Fruit fly (Drosophila melanogaster): ENCODE data around the gene CG3726.

Gene CG3726

DNA sequence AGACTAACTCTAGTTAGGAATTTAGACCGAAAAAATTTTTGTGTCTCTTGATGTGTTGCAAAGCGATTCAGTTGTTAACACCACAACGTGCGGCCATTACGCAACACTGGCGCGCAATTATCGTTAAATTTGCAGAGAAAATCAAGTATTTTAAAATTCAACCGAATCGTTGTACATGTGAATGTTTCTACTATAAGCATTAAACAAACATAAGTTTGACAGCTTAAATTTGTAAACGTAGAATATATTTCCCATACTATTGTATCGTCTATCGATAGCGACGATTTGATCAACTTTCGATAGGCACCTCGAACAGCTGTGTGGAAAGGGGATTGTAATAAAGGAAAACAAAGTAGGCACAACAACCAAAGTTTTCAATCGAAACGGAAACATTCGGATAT is 37.4 kb upstream of the CG3726 start, which contains the start of the genes Usp30 and CG16721 (continued):
- TF ChIP-seq Hr39 (GFP tag; optimal IDR thresholded peaks at IDR 0.05) (peak; percentile 49), CG10631 (GFP tag; optimal IDR thresholded peaks at IDR 0.05) (peak; percentile 37), CG7368 (GFP tag; optimal IDR thresholded peaks at IDR 0.05) (peak; percentile 7), esn (GFP tag; optimal IDR thresholded peaks at IDR 0.05) (peak; percentile 69), eg (GFP tag; IDR thresholded peaks at IDR 0.05) (no peak), CG4318 (GFP tag; optimal IDR thresholded peaks at IDR 0.05) (no peak), CG6276 (GFP tag; optimal IDR thresholded peaks at IDR 0.05) (no peak), Hr4 (GFP tag; optimal IDR thresholded peaks at IDR 0.05) (peak; percentile 10), Met (GFP tag; optimal IDR thresholded peaks at IDR 0.05) (peak; percentile 57), CG3919 (GFP tag; optimal IDR thresholded peaks at IDR 0.05) (peak; percentile 51), fd85E (GFP tag; optimal IDR thresholded peaks at IDR 0.05) (peak; percentile 30), Smox (GFP tag; optimal IDR thresholded peaks at IDR 0.05) (no peak), CG6854 (GFP tag; optimal IDR thresholded peaks at IDR 0.05) (no peak), CG11294 (GFP tag; IDR thresholded peaks at IDR 0.05) (no peak)

DNA sequence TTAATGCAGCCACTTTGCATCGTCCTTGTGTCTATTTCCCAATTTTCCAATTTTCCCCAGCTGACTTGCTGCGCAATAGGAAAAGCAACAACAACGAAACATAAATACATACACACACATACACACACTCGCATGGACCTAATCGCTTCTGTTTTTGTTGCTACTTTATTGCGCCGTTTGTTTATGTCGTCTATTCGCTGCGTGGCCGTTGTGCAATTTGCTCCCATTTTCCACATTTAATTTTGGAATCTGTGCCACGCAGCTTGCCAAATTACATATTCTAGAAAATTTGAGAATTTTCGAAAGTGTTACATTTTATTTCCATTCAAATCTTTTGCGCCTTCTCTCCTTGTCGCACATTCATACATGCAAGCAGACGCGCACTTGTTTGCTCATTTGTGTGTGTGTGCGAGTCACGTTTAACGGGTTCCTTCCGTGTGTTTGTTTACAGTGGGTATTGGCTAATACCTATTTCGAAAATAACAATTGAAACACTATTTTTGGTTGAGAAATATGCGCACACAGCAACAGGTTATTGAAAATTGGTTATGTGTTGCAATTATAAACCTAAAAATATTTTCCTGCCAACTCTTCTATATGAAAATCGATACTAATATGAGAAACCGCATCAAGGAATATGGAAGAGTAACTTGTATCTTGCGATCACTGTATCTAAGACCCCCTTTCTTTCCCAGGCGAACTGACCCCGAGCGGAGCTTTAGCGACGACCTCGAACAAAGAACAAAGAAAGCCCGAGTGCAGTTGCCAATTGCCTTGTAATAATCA is 36.6 kb upstream of the CG3726 start:
- TF ChIP-seq CG31627 (GFP tag; optimal IDR thresholded peaks at IDR 0.05) (peak; percentile 88), eg (GFP tag; IDR thresholded peaks at IDR 0.05) (peak; percentile 78), CG1621 (tag; optimal IDR thresholded peaks at IDR 0.05) (peak; percentile 57), ss (GFP tag; optimal IDR thresholded peaks at IDR 0.05) (peak; percentile 67 to 87), Eip78C (GFP tag) (peak; percentile 95), net (GFP tag; optimal IDR thresholded peaks at IDR 0.05) (peak; percentile 86), OdsH (GFP tag; optimal IDR thresholded peaks at IDR 0.05) (peak; percentile 83), Hr39 (GFP tag; optimal IDR thresholded peaks at IDR 0.05) (peak; percentile 89), pdm3 (GFP tag; optimal IDR thresholded peaks at IDR 0.05) (peak; percentile 87), CG11902 (GFP tag; optimal IDR thresholded peaks at IDR 0.05) (peak; percentile 67), cyc (GFP tag; optimal IDR thresholded peaks at IDR 0.05) (peak; percentile 87), fd85E (GFP tag; optimal IDR thresholded peaks at IDR 0.05) (peak; percentile 38), Smox (GFP tag; optimal IDR thresholded peaks at IDR 0.05) (peak; percentile 84), Eip75B (GFP tag; optimal IDR thresholded peaks at IDR 0.05) (peak; percentile 80), CG3032 (tag; optimal IDR thresholded peaks at IDR 0.05) (peak; percentile 66), CG6808 (GFP tag; optimal IDR thresholded peaks at IDR 0.05) (peak; percentile 78), Blimp-1 (GFP tag; optimal IDR thresholded peaks at IDR 0.05) (peak; percentile 58), CG3919 (GFP tag; optimal IDR thresholded peaks at IDR 0.05) (peak; percentile 84), Lpt (GFP tag; optimal IDR thresholded peaks at IDR 0.05) (peak; percentile 77), CG8319 (GFP tag; optimal IDR thresholded peaks at IDR 0.05) (peak; percentile 57), CG15336 (GFP tag; IDR thresholded peaks at IDR 0.05) (peak; percentile 85), Sox14 (GFP tag; optimal IDR thresholded peaks at IDR 0.05) (peak; percentile 95), CG11762 (GFP tag; optimal IDR thresholded peaks at IDR 0.05; ENCODE audit: insufficient read depth) (peak; percentile 75), CG6792 (GFP tag; optimal IDR thresholded peaks at IDR 0.05) (peak; percentile 77), salr (GFP tag; optimal IDR thresholded peaks at IDR 0.05) (peak; percentile 42 to 71), Met (GFP tag; optimal IDR thresholded peaks at IDR 0.05) (peak; percentile 91), Hr38 (GFP tag; optimal IDR thresholded peaks at IDR 0.05) (no peak), svp (GFP tag) (peak; percentile 95), esn (GFP tag; optimal IDR thresholded peaks at IDR 0.05) (peak; percentile 90), Gug (GFP tag; IDR thresholded peaks at IDR 0.05) (peak; percentile 78), CG6163 (GFP tag; IDR thresholded peaks at IDR 0.05) (peak; percentile 86), achi (GFP tag; optimal IDR thresholded peaks at IDR 0.05) (peak; percentile 80), CG10631 (GFP tag; optimal IDR thresholded peaks at IDR 0.05) (peak; percentile 75), fd59A (GFP tag; optimal IDR thresholded peaks at IDR 0.05) (peak; percentile 61), fkh (GFP tag; optimal IDR thresholded peaks at IDR 0.05) (peak; percentile 96), topi (GFP tag; optimal IDR thresholded peaks at IDR 0.05) (peak; percentile 89), CG6276 (GFP tag; optimal IDR thresholded peaks at IDR 0.05) (peak; percentile 81), spab (GFP tag; optimal IDR thresholded peaks at IDR 0.05) (no peak), vri (GFP tag; optimal IDR thresholded peaks at IDR 0.05) (peak; percentile 83), lz (GFP tag; optimal IDR thresholded peaks at IDR 0.05) (peak; percentile 85), Ets96B (tag; optimal IDR thresholded peaks at IDR 0.05) (peak; percentile 78), Sox102F (GFP tag; optimal IDR thresholded peaks at IDR 0.05) (peak; percentile 86)

All from whole organism, prepupa.